Worm (Caenorhabditis elegans) whole organism, young adult: Measurements from ENCODE around the gene usip-1.

Experiments
- F23B12.7 ChIP-seq: sonication (generic microtip); optimal IDR thresholded peaks from 2 replicates; lab custom pipeline; 2017; ENCODE audit warnings: missing genetic modification characterization, mild to moderate bottlenecking, missing compliant biosample characterization, antibody characterized with exemption, moderate library complexity; ENCODE audit not compliant: insufficient read depth
- ama-1 ChIP-seq, 3 experiments: fragments of 150-350 bp in 1 of 3; sonication (generic microtip) in 2 of 3; optimal IDR thresholded peaks; 2 replicates each; lab custom pipeline; 2014 to 2018; ENCODE audit warnings: missing biosample characterization in 2 of 3, missing genetic modification characterization in 2 of 3, missing genetic modification reagents in 2 of 3
- attf-6 ChIP-seq: fragments of 200-800 bp; sonication (Bioruptor generic); IDR thresholded peaks from 2 replicates; pipeline ENCODE4 v1.3.6; 2022; ENCODE audit warnings: missing genetic modification reagents, missing genetic modification characterization, missing compliant biosample characterization
- ccch-3 ChIP-seq: fragments of 200-800 bp; sonication (Bioruptor generic); optimal IDR thresholded peaks from 2 replicates; lab custom pipeline; 2018; ENCODE audit warnings: mild to moderate bottlenecking, missing genetic modification characterization, missing compliant biosample characterization
- ceh-79 ChIP-seq: sonication (generic microtip); optimal IDR thresholded peaks from 2 replicates; lab custom pipeline; 2017; ENCODE audit warnings: mild to moderate bottlenecking, missing genetic modification characterization, missing compliant biosample characterization
- dox-1 ChIP-seq: fragments of 200-800 bp; sonication (Bioruptor generic); IDR thresholded peaks from 2 replicates; pipeline ENCODE4 v1.3.6; 2022; ENCODE audit warnings: missing genetic modification reagents, missing genetic modification characterization, missing compliant biosample characterization
- pha-4 ChIP-seq: fragments of 150-350 bp; sonication (generic microtip); optimal IDR thresholded peaks from 2 replicates; lab custom pipeline; 2014; ENCODE audit warnings: missing biosample characterization, missing genetic modification reagents, missing genetic modification characterization

ce11 chrV:12137942-12138341 lies 46.1 kb downstream of the usip-1 start:
- TF ChIP-seq ceh-79 (tag; lab: Kevin White, UChicago) (no peak), attf-6 (GFP tag; lab: Robert Waterston, UW) (no peak), ccch-3 (GFP tag; lab: Kevin White, UChicago) (no peak), ama-1 (optimal IDR thresholded peaks at IDR 0.05; lab: Kevin White, UChicago) (no peak), ama-1 (GFP tag; optimal IDR thresholded peaks at IDR 0.05; lab: Kevin White, UChicago) (no peak), pha-4 (tag; lab: Kevin White, UChicago) (no peak), dox-1 (no peak), F23B12.7 (tag; lab: Kevin White, UChicago) (no peak)
